Fruit fly (Drosophila melanogaster) whole organism, prepupa: ENCODE results near the gene CG4133.
A peak's percentile ranks its signal among the peaks of the same experiment; 100 is the strongest.

Experiments used
- Blimp-1 ChIP-seq: fragments of 200-800 bp; sonication (Bioruptor generic); optimal IDR thresholded peaks from 3 replicates; lab custom pipeline; 2017; ENCODE audit warnings: missing biosample characterization, missing genetic modification characterization, mild to moderate bottlenecking, moderate library complexity, missing genetic modification reagents
- CG11294 ChIP-seq: fragments of 200-800 bp; sonication (Bioruptor generic); IDR thresholded peaks from 2 replicates; pipeline ENCODE4 v1.3.6; 2022; ENCODE audit warnings: missing biosample characterization, missing genetic modification characterization
- CG11762 ChIP-seq: fragments of 200-800 bp; sonication (Bioruptor generic); optimal IDR thresholded peaks from 3 replicates; lab custom pipeline; 2016; ENCODE audit warnings: missing biosample characterization, missing genetic modification characterization; ENCODE audit not compliant: insufficient read depth
- CG15336 ChIP-seq: fragments of 200-800 bp; sonication (Bioruptor generic); IDR thresholded peaks from 2 replicates; pipeline ENCODE4 v1.3.6; 2022; ENCODE audit warnings: missing biosample characterization, missing genetic modification characterization
- CG1621 ChIP-seq: fragments of 200-800 bp; sonication (Bioruptor generic); optimal IDR thresholded peaks from 3 replicates; lab custom pipeline; 2018; ENCODE audit warnings: missing biosample characterization, mild to moderate bottlenecking, missing genetic modification characterization
- CG3032 ChIP-seq: fragments of 200-800 bp; optimal IDR thresholded peaks from 2 replicates; lab custom pipeline; 2019; ENCODE audit warnings: missing biosample characterization, mild to moderate bottlenecking, missing genetic modification characterization, moderate library complexity
- CG32006 ChIP-seq: fragments of 200-800 bp; sonication (Bioruptor generic); optimal IDR thresholded peaks from 3 replicates; lab custom pipeline; 2017; ENCODE audit warnings: missing biosample characterization, mild to moderate bottlenecking, missing genetic modification characterization
- CG4318 ChIP-seq: fragments of 200-800 bp; sonication (Bioruptor generic); optimal IDR thresholded peaks from 3 replicates; lab custom pipeline; 2017; ENCODE audit warnings: missing biosample characterization, mild to moderate bottlenecking, missing genetic modification characterization
- CG6163 ChIP-seq: fragments of 200-800 bp; sonication (Bioruptor generic); IDR thresholded peaks from 3 replicates; pipeline ENCODE4 v1.3.6; 2022; ENCODE audit warnings: missing biosample characterization, missing genetic modification characterization
- CG6276 ChIP-seq: fragments of 200-800 bp; sonication (Bioruptor generic); optimal IDR thresholded peaks from 2 replicates; lab custom pipeline; 2017; ENCODE audit warnings: missing biosample characterization, mild to moderate bottlenecking, missing genetic modification characterization
- CG6854 ChIP-seq: fragments of 200-800 bp; sonication (Bioruptor generic); optimal IDR thresholded peaks from 2 replicates; lab custom pipeline; 2017; ENCODE audit warnings: missing biosample characterization, mild to moderate bottlenecking, missing genetic modification characterization
- CG8119 ChIP-seq: fragments of 200-800 bp; sonication (Bioruptor generic); IDR thresholded peaks from 3 replicates; pipeline ENCODE4 v1.3.6; 2022; ENCODE audit warnings: missing biosample characterization, missing genetic modification characterization
- CG8319 ChIP-seq: fragments of 200-800 bp; sonication (Bioruptor generic); optimal IDR thresholded peaks from 3 replicates; lab custom pipeline; 2016; ENCODE audit warnings: missing biosample characterization, missing genetic modification characterization
- CG9139 ChIP-seq: fragments of 200-800 bp; sonication (Bioruptor generic); optimal IDR thresholded peaks from 3 replicates; lab custom pipeline; 2017; ENCODE audit warnings: missing biosample characterization, mild to moderate bottlenecking, missing genetic modification characterization
- Eip78C ChIP-seq: fragments of 200-800 bp; sonication (Bioruptor generic); peaks from one replicate; lab custom pipeline; 2016; ENCODE audit warnings: missing biosample characterization, missing genetic modification characterization
- Ets21C ChIP-seq: fragments of 200-800 bp; sonication (Bioruptor generic); optimal IDR thresholded peaks from 3 replicates; lab custom pipeline; 2016; ENCODE audit warnings: missing biosample characterization, missing genetic modification characterization
- Gug ChIP-seq: fragments of 200-800 bp; sonication (Bioruptor generic); IDR thresholded peaks from 2 replicates; pipeline ENCODE4 v1.3.6; 2022; ENCODE audit warnings: missing biosample characterization, missing genetic modification characterization
- Hr39 ChIP-seq: fragments of 200-800 bp; sonication (Bioruptor generic); optimal IDR thresholded peaks from 2 replicates; lab custom pipeline; 2016; ENCODE audit warnings: missing biosample characterization, missing genetic modification characterization
- Hr4 ChIP-seq: fragments of 200-800 bp; sonication (Bioruptor generic); optimal IDR thresholded peaks from 3 replicates; lab custom pipeline; 2016; ENCODE audit warnings: missing biosample characterization, missing genetic modification characterization
- Met ChIP-seq: fragments of 200-800 bp; sonication (Bioruptor generic); optimal IDR thresholded peaks from 3 replicates; lab custom pipeline; 2016; ENCODE audit warnings: missing biosample characterization, missing genetic modification characterization
- OdsH ChIP-seq: fragments of 200-800 bp; sonication (Bioruptor generic); optimal IDR thresholded peaks from 3 replicates; lab custom pipeline; 2016; ENCODE audit warnings: missing biosample characterization, missing genetic modification characterization
- Sox15 ChIP-seq: fragments of 200-800 bp; sonication (Bioruptor generic); optimal IDR thresholded peaks from 3 replicates; lab custom pipeline; 2016; ENCODE audit warnings: missing biosample characterization, missing genetic modification characterization
- achi ChIP-seq: fragments of 200-800 bp; sonication (Bioruptor generic); optimal IDR thresholded peaks from 3 replicates; lab custom pipeline; 2016; ENCODE audit warnings: missing biosample characterization, missing genetic modification characterization
- dac ChIP-seq: fragments of 200-800 bp; sonication (Bioruptor generic); optimal IDR thresholded peaks from 2 replicates; lab custom pipeline; 2017; ENCODE audit warnings: missing biosample characterization, mild to moderate bottlenecking, missing genetic modification characterization
- dsx ChIP-seq: fragments of 200-800 bp; optimal IDR thresholded peaks from 3 replicates; lab custom pipeline; 2019; ENCODE audit warnings: missing biosample characterization, mild to moderate bottlenecking, missing genetic modification characterization, moderate library complexity; ENCODE audit not compliant: poor library complexity, severe bottlenecking
- eg ChIP-seq: fragments of 200-800 bp; sonication (Bioruptor generic); IDR thresholded peaks from 3 replicates; pipeline ENCODE4 v1.3.6; 2022; ENCODE audit warnings: missing biosample characterization, missing genetic modification characterization
- fkh ChIP-seq: fragments of 200-800 bp; sonication (Bioruptor generic); optimal IDR thresholded peaks from 3 replicates; lab custom pipeline; 2017; ENCODE audit warnings: missing biosample characterization, mild to moderate bottlenecking, missing genetic modification characterization, moderate library complexity
- lz ChIP-seq: fragments of 200-800 bp; sonication (Bioruptor generic); optimal IDR thresholded peaks from 3 replicates; lab custom pipeline; 2016; ENCODE audit warnings: missing biosample characterization, missing genetic modification characterization
- net ChIP-seq: fragments of 200-800 bp; sonication (Bioruptor generic); optimal IDR thresholded peaks from 3 replicates; lab custom pipeline; 2016; ENCODE audit warnings: missing biosample characterization, missing genetic modification characterization
- pdm3 ChIP-seq: fragments of 200-800 bp; sonication (Bioruptor generic); optimal IDR thresholded peaks from 3 replicates; lab custom pipeline; 2016; ENCODE audit warnings: missing biosample characterization, missing genetic modification characterization
- ss ChIP-seq, 2 experiments: fragments of 200-800 bp; sonication (Bioruptor generic); optimal IDR thresholded peaks; 2 replicates in 1 of 2; 3 replicates in 1 of 2; lab custom pipeline; 2017 to 2018; ENCODE audit warnings: mild to moderate bottlenecking in 2 of 2, missing biosample characterization in 2 of 2, missing genetic modification characterization in 2 of 2, moderate library complexity in 1 of 2
- svp ChIP-seq: fragments of 200-800 bp; sonication (Bioruptor generic); peaks from one replicate; lab custom pipeline; 2016; ENCODE audit warnings: missing biosample characterization, missing genetic modification characterization
- topi ChIP-seq: fragments of 200-800 bp; sonication (Bioruptor generic); optimal IDR thresholded peaks from 3 replicates; lab custom pipeline; 2016; ENCODE audit warnings: missing biosample characterization, missing genetic modification characterization
- vri ChIP-seq: fragments of 200-800 bp; sonication (Bioruptor generic); optimal IDR thresholded peaks from 3 replicates; lab custom pipeline; 2016; ENCODE audit warnings: missing biosample characterization, mild to moderate bottlenecking, missing genetic modification characterization

The CG4133 gene

dm6 chr2L:498474-498821 is 43.1 kb downstream of the CG4133 start:
- no peak for TF ChIP-seq CG8319
- peak; percentile 36 for TF ChIP-seq fkh
- TF ChIP-seq Sox15 (GFP tag; lab: Kevin White, UChicago) = no peak
- no peak for TF ChIP-seq CG1621 (tag; lab: Kevin White, UChicago)
- no peak for TF ChIP-seq net (GFP tag; lab: Kevin White, UChicago)
- peak; percentile 58 for TF ChIP-seq svp (GFP tag; lab: Kevin White, UChicago)
- TF ChIP-seq, all 60 proteins: peak for 2

DNA sequence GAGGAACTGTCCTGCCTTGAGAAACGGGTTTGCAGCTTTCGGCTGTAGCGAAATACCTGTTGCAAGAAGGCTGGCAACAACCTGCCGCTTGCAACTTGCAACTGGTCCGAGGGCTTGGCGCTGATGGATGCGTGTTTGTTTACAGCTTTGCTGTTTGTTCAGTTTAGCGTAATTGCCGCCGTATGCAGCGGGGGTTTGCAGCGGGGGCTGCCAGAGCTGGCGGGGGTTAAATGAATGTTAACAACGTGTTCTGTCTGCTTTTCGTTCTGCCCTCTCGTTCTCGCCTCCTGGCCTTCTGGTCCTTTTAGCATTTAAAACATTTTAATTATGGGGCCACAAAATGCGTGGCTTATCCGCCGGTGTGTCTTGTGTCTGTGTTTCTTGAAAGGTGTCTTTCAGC is 44.6 kb downstream of the CG4133 start:
- TF ChIP-seq CG11294 (GFP tag; lab: Robert Waterston, UW) (no peak), lz (GFP tag; lab: Kevin White, UChicago) (no peak), CG6854 (GFP tag; lab: Kevin White, UChicago) (peak; percentile 31), Eip78C (GFP tag; lab: Kevin White, UChicago) (peak; percentile 44), CG9139 (no peak), Hr39 (no peak), achi (no peak), OdsH (no peak), svp (GFP tag; lab: Kevin White, UChicago) (peak; percentile 61), dac (GFP tag; lab: Kevin White, UChicago) (no peak), CG4318 (GFP tag; lab: Kevin White, UChicago) (no peak), CG6276 (GFP tag; lab: Kevin White, UChicago) (no peak), CG11762 (GFP tag; lab: Kevin White, UChicago) (no peak), ss (GFP tag; optimal IDR thresholded peaks at IDR 0.05; lab: Kevin White, UChicago) (peak in 1 of 2 experiments; percentile 85), vri (GFP tag; lab: Kevin White, UChicago) (no peak), CG6163 (GFP tag; lab: Robert Waterston, UW) (0 out of 3 replicates have a peak, but pooled peaks have one; percentile 20), Ets21C (GFP tag; lab: Kevin White, UChicago) (no peak), CG8119 (GFP tag; lab: Robert Waterston, UW) (no peak), Gug (GFP tag; lab: Robert Waterston, UW) (no peak), CG32006 (GFP tag; lab: Kevin White, UChicago) (no peak), Hr4 (GFP tag; lab: Kevin White, UChicago) (no peak), Blimp-1 (GFP tag; lab: Kevin White, UChicago) (no peak), eg (GFP tag; lab: Robert Waterston, UW) (0 out of 3 replicates have a peak, but pooled peaks have one; percentile 10), net (GFP tag; lab: Kevin White, UChicago) (no peak), dsx (GFP tag; lab: Kevin White, UChicago) (no peak)

dm6 chr2L:501622-502021 is 46.3 kb downstream of the CG4133 start:
- TF ChIP-seq svp (GFP tag; lab: Kevin White, UChicago) (peak; percentile 86), dac (GFP tag; lab: Kevin White, UChicago) (no peak)
- TF ChIP-seq, all 60 proteins: peak for 1

- TF ChIP-seq Sox15 (GFP tag; lab: Kevin White, UChicago) = no peak
- TF ChIP-seq svp (GFP tag; lab: Kevin White, UChicago) = peak; percentile 1
- TF ChIP-seq, all 60 proteins: peak for 1
Measured at dm6 chr2L:505009-505408, 49.7 kb downstream of the CG4133 start.

DNA sequence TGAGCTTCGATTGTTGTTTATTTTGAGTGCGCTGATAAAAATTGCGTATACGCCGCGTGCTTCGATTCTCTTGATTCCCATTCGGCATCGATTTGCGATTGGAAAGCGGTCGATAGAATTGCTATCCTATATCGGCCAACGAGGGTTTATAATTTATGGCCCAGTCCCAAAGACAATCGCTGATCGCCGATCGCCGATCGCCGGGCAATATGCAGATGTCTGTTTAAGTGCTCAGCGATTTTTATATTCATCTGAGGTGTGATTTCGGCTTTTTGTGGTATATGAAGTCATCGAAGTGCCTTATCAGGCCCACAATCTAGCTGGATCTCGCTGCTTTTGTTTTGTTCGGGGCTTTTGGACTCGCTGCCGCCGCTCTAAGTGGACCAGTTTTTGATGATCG is 51.1 kb downstream of the CG4133 start:
- no peak for TF ChIP-seq Sox15 (GFP tag; lab: Kevin White, UChicago)
- TF ChIP-seq svp (GFP tag; lab: Kevin White, UChicago) = peak; percentile 45
- no peak for TF ChIP-seq Ets21C (GFP tag; lab: Kevin White, UChicago)
- TF ChIP-seq, all 60 proteins: peak for 1

DNA sequence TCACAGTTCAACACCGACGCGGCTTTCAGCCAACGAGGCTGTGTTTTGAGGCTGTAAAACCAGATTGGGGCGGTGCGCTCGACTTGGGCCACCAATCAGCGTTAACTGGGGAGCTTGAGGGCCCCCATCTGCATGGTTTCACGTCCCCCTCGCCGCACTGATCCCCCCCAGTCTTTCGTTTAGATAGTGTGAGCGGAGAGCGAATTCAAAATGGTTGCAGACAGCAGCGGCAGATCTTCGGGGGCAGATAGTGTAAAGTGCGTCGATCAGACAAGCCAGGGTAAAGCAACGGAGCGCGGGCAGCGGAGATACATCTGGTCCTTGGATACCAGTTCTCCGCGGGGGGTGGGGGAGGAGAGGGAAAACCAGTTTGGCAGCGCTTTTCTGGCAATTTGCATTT is 51.8 kb downstream of the CG4133 start:
- TF ChIP-seq Met (no peak), Ets21C (GFP tag; lab: Kevin White, UChicago) (no peak), CG9139 (no peak), CG15336 (GFP tag; lab: Robert Waterston, UW) (peak; percentile 15; the same call in 1 of the 2 replicates), achi (no peak), CG3032 (peak; percentile 8), topi (GFP tag; lab: Kevin White, UChicago) (no peak), CG1621 (tag; lab: Kevin White, UChicago) (no peak), CG6163 (GFP tag; lab: Robert Waterston, UW) (peak; percentile 37; the same call in 1 of the 3 replicates), pdm3 (GFP tag; lab: Kevin White, UChicago) (no peak), ss (GFP tag; optimal IDR thresholded peaks at IDR 0.05; lab: Kevin White, UChicago) (peak; percentile 20 to 41), fkh (no peak), CG11762 (GFP tag; lab: Kevin White, UChicago) (no peak), eg (GFP tag; lab: Robert Waterston, UW) (0 out of 3 replicates have a peak, but pooled peaks have one; percentile 23)
- TF ChIP-seq, all 60 proteins: peak for 5
